In genomic region chrII:10971677-10972076, ce11 we compare ENCODE assay signal across 3 worm cellular contexts.
TF ChIP-seq lines count a peak whose summit lies in the region.

No protein-coding gene starts in this region.

TF ChIP-seq in whole organism, L1 larva, 84 proteins besides CTCF, POLR2A, EP300 and RAD21:
- TF ChIP-seq lin-14 (GFP tag; optimal IDR thresholded peaks at IDR 0.05; lab: Kevin White, UChicago) (peak; percentile 35), ceh-63 (GFP tag; optimal IDR thresholded peaks at IDR 0.05; lab: Kevin White, UChicago) (no peak), sup-37 (GFP tag; optimal IDR thresholded peaks at IDR 0.05; lab: Kevin White, UChicago) (no peak), hpl-2 (GFP tag; optimal IDR thresholded peaks at IDR 0.05; lab: Kevin White, UChicago) (no peak), tlp-1 (tag; optimal IDR thresholded peaks at IDR 0.05; lab: Kevin White, UChicago) (no peak)

TF ChIP-seq in whole organism, late embryonic, 69 proteins besides CTCF, POLR2A, EP300 and RAD21:
- TF ChIP-seq unc-42 (tag; optimal IDR thresholded peaks at IDR 0.05; lab: Kevin White, UChicago) (peak; percentile 77), elt-4 (tag; optimal IDR thresholded peaks at IDR 0.05; lab: Kevin White, UChicago) (no peak)

TF ChIP-seq in whole organism, mixed stage, embryonic, 35 proteins besides CTCF, POLR2A, EP300 and RAD21:
- peak; percentile 72 for TF ChIP-seq ces-1 (GFP tag; optimal IDR thresholded peaks at IDR 0.05; lab: Kevin White, UChicago)
- no peak for TF ChIP-seq mep-1 (tag; optimal IDR thresholded peaks at IDR 0.05; lab: Kevin White, UChicago)
- TF ChIP-seq sptf-1 (tag; optimal IDR thresholded peaks at IDR 0.05; lab: Kevin White, UChicago) = no peak
- TF ChIP-seq elt-3 (tag; optimal IDR thresholded peaks at IDR 0.05; lab: Kevin White, UChicago) = no peak
- no peak for TF ChIP-seq flh-1 (GFP tag; optimal IDR thresholded peaks at IDR 0.05; lab: Kevin White, UChicago)
- TF ChIP-seq unc-120 (tag; optimal IDR thresholded peaks at IDR 0.05; lab: Kevin White, UChicago; ENCODE audit: poor library complexity, severe bottlenecking) = no peak
- TF ChIP-seq mab-5 (tag; optimal IDR thresholded peaks at IDR 0.05; lab: Kevin White, UChicago) = no peak
